Worm (Caenorhabditis elegans): ENCODE results near the gene Y49F6A.11.

DNA sequence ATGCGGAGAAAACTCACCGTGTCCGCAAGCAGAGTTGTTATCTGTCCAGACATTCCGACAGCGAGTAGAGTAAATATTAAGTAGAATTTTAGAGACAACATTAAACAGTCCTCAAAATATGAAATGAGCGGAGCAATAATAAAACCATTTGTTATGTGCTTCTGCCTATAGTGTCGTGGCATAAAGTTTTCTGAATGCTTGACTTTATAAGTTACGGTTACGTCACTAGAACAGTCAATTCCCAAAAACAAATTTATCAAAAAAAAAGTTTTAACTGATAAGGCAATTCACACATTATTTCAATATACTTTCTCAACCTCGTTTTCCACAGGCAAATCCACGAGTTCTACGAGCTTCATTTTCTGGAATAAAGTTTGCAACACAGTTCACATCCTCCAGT, 29.5 kb downstream of the Y49F6A.11 start, which contains the start of gene clec-127:
- TF ChIP-seq hlh-30 (tag; optimal IDR thresholded peaks at IDR 0.05; ENCODE audit: insufficient read depth), result no peak
- no peak for TF ChIP-seq nhr-11 (tag; optimal IDR thresholded peaks at IDR 0.05)
- TF ChIP-seq unc-86 (tag; optimal IDR thresholded peaks at IDR 0.05), result no peak
- TF ChIP-seq odd-2 (tag; optimal IDR thresholded peaks at IDR 0.05), result no peak
- TF ChIP-seq rnt-1 (tag; optimal IDR thresholded peaks at IDR 0.05), result no peak
- TF ChIP-seq ceh-14 (tag; optimal IDR thresholded peaks at IDR 0.05), result no peak
- TF ChIP-seq K09A11.1 (tag; optimal IDR thresholded peaks at IDR 0.05; ENCODE audit: insufficient read depth), result no peak
- no peak for TF ChIP-seq ref-2 (tag; optimal IDR thresholded peaks at IDR 0.05)
- TF ChIP-seq nhr-232 (tag; optimal IDR thresholded peaks at IDR 0.05), result no peak
- no peak for TF ChIP-seq ceh-9 (tag; optimal IDR thresholded peaks at IDR 0.05)
- no peak for TF ChIP-seq sox-2 (GFP tag; IDR thresholded peaks at IDR 0.05)
- TF ChIP-seq zip-5 (tag; optimal IDR thresholded peaks at IDR 0.05), result no peak

Data from whole organism, late embryonic.